Fruit fly (Drosophila melanogaster): Measurements from ENCODE around the gene CG18808.

DNA sequence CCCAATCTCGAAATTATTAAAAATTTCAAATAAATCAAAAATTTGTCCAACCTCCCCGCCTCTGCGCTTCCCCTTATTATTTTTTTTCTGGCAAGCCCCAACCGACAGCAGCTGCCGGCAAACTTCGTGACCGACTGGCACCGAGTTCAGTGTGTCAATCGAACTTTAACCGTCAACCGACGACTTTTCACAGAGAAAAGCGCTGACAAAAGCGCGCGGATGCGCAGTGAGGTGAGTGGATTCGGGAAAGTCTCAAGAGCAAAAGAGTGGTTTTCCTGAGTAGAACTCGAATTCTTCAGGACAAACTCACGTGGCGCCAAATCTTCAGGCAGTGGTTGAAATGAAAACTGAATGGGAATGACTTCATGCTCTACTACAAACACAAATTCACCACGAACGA, 6.6 kb downstream of the CG18808 start:
- TF ChIP-seq ovo (GFP tag; optimal IDR thresholded peaks at IDR 0.05) (no peak), pad (GFP tag; optimal IDR thresholded peaks at IDR 0.05) (no peak), CG33017 (tag; optimal IDR thresholded peaks at IDR 0.05) (no peak), CG14711 (tag; optimal IDR thresholded peaks at IDR 0.05) (no peak)
